Worm (Caenorhabditis elegans) whole organism, late embryonic: ENCODE data around the gene ceh-20.

ENCODE experiments used
- ama-1 ChIP-seq: fragments of 150-350 bp; optimal IDR thresholded peaks from 2 replicates; lab custom pipeline; 2014
- ceh-45 ChIP-seq: fragments of 200-800 bp; sonication (Bioruptor generic); IDR thresholded peaks from 2 replicates; pipeline ENCODE4 v1.3.6; 2022; ENCODE audit warnings: missing genetic modification reagents, missing genetic modification characterization, missing compliant biosample characterization
- ceh-6 ChIP-seq: fragments of 200-800 bp; sonication (Bioruptor generic); optimal IDR thresholded peaks from 2 replicates; lab custom pipeline; 2018; ENCODE audit warnings: mild to moderate bottlenecking, missing genetic modification characterization, missing compliant biosample characterization
- syd-9 ChIP-seq: sonication (generic microtip); optimal IDR thresholded peaks from 2 replicates; lab custom pipeline; 2016; ENCODE audit warnings: mild to moderate bottlenecking, missing genetic modification characterization, moderate library complexity, missing compliant biosample characterization
- unc-3 ChIP-seq, 2 experiments: fragments of 200-800 bp in 1 of 2; sonication (Bioruptor generic) in 1 of 2; sonication (generic microtip) in 1 of 2; conservative IDR thresholded peaks in 1 of 2; optimal IDR thresholded peaks in 1 of 2; 2 replicates each; pipeline versions ENCODE4 v1.3.6 to Lab custom; 2016 to 2022; ENCODE audit warnings: missing compliant biosample characterization in 2 of 2, missing genetic modification characterization in 2 of 2, missing genetic modification reagents in 1 of 2
- unc-86 ChIP-seq: sonication (generic microtip); optimal IDR thresholded peaks from 2 replicates; lab custom pipeline; 2016; ENCODE audit warnings: missing genetic modification characterization, missing compliant biosample characterization

- TF ChIP-seq ceh-6 (GFP tag; lab: Kevin White, UChicago) (no peak), unc-86 (no peak), syd-9 (tag; lab: Kevin White, UChicago) (no peak), unc-3 (GFP tag; conservative IDR thresholded peaks at IDR 0.05; lab: Robert Waterston, UW) (no peak), unc-3 (tag; optimal IDR thresholded peaks at IDR 0.05; lab: Kevin White, UChicago) (no peak), ceh-45 (GFP tag; lab: Robert Waterston, UW) (no peak), ama-1 (no peak)
Measured at ce11 chrIII:6945319-6945718, 34.4 kb upstream of the ceh-20 start.
